Fruit fly (Drosophila melanogaster): Measurements from ENCODE around the gene Pde1c.

Gene Pde1c

DNA sequence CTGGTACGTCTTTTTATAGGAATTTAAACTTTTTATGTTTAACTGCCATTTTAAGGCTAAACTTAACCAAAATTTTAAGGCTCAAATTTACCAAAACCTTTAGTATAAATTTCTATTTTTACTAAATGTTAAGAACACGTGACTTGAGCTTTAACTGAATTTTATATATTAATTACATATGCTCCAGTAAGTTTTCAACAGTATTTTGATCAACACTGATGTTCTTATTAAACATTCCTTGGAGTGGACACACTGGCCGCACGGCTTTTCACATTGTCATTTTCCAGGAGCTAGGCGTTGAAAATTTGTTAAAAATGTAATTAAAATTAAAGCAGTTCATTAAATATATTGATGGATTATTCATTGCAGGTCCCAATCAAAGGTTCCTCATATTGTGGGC, 138.7 kb downstream of the Pde1c start, which contains the start of gene CG14932:
TSS of gene CG14932 (plus strand) at position 230 of the 400 bp plus-strand sequence.
- TF ChIP-seq noc (tag; optimal IDR thresholded peaks at IDR 0.05): no peak

DNA sequence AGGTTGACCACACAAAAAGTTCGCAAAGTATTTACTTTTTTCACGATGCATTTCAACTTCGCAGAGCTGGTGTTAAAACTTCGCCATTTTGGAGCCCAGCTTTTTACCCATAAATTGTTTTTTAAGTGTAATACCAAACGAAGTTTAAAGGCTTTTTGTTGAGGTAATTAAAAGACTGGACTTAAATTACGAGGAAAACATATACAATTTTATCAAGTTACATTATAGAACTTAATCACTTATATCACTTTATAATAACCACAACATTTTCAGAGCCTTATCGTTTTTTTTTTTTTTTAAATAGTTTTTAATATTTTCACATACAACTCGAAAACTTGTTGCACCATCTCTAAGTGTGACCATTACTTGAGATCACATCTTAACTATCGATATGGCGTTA, 140.3 kb downstream of the Pde1c start, which contains the start of gene CG14931:
TSS of gene CG14931 (plus strand) at position 301 of the 400 bp plus-strand sequence.
- TF ChIP-seq noc (tag; optimal IDR thresholded peaks at IDR 0.05): no peak
